Fruit fly (Drosophila melanogaster) whole organism, embryonic: Measurements from ENCODE around the gene Kua.

ENCODE experiments used
- Atf3 ChIP-seq: fragments of 200-800 bp; sonication (Bioruptor generic); optimal IDR thresholded peaks from 3 replicates; lab custom pipeline; 2016; ENCODE audit warnings: missing biosample characterization, missing genetic modification characterization
- CG11093 ChIP-seq: fragments of 200-800 bp; sonication (Bioruptor generic); IDR thresholded peaks from 3 replicates; pipeline ENCODE4 v1.3.6; 2022; ENCODE audit warnings: missing biosample characterization, missing genetic modification characterization
- CG11723 ChIP-seq: fragments of 200-800 bp; sonication (Bioruptor generic); optimal IDR thresholded peaks from 2 replicates; lab custom pipeline; 2017; ENCODE audit warnings: missing biosample characterization, mild to moderate bottlenecking, missing genetic modification characterization
- CG12155 ChIP-seq: fragments of 200-800 bp; sonication (Bioruptor generic); optimal IDR thresholded peaks from 3 replicates; lab custom pipeline; 2016; ENCODE audit warnings: missing biosample characterization, missing genetic modification characterization
- CG12659 ChIP-seq: fragments of 200-800 bp; sonication (Bioruptor generic); optimal IDR thresholded peaks from 3 replicates; lab custom pipeline; 2017; ENCODE audit warnings: mild to moderate bottlenecking, missing biosample characterization, missing genetic modification reagents, missing genetic modification characterization
- CG12769 ChIP-seq: fragments of 200-800 bp; sonication (Bioruptor generic); optimal IDR thresholded peaks from 2 replicates; lab custom pipeline; 2019; ENCODE audit warnings: missing biosample characterization, mild to moderate bottlenecking, missing genetic modification characterization, moderate library complexity
- CG13894 ChIP-seq: fragments of 200-800 bp; sonication (Bioruptor generic); optimal IDR thresholded peaks from 3 replicates; lab custom pipeline; 2018; ENCODE audit warnings: missing biosample characterization, mild to moderate bottlenecking, missing genetic modification characterization, moderate library complexity
- CG14667 ChIP-seq: fragments of 200-800 bp; sonication (Bioruptor generic); IDR thresholded peaks from 2 replicates; pipeline ENCODE4 v1.3.6; 2022; ENCODE audit warnings: missing biosample characterization, missing genetic modification characterization
- CG14860 ChIP-seq: fragments of 200-800 bp; sonication (Bioruptor generic); IDR thresholded peaks from 3 replicates; pipeline ENCODE4 v1.3.6; 2022; ENCODE audit warnings: missing biosample characterization, missing genetic modification characterization; ENCODE audit not compliant: partially characterized antibody
- CG1529 ChIP-seq: fragments of 200-800 bp; sonication (Bioruptor generic); optimal IDR thresholded peaks from 3 replicates; lab custom pipeline; 2018; ENCODE audit warnings: missing biosample characterization, missing genetic modification characterization
- CG15514 ChIP-seq: fragments of 200-800 bp; sonication (Bioruptor generic); optimal IDR thresholded peaks from 3 replicates; lab custom pipeline; 2017; ENCODE audit warnings: missing biosample characterization, missing genetic modification characterization, mild to moderate bottlenecking, moderate library complexity, missing genetic modification reagents
- CG16779 ChIP-seq: fragments of 200-800 bp; sonication (Bioruptor generic); IDR thresholded peaks from 2 replicates; pipeline ENCODE4 v1.3.6; 2022; ENCODE audit warnings: missing biosample characterization, missing genetic modification characterization
- CG17912 ChIP-seq: fragments of 200-800 bp; sonication (Bioruptor generic); optimal IDR thresholded peaks from 2 replicates; lab custom pipeline; 2018; ENCODE audit warnings: missing biosample characterization, mild to moderate bottlenecking, missing genetic modification characterization
- CG18599 ChIP-seq: fragments of 200-800 bp; sonication (Bioruptor generic); optimal IDR thresholded peaks from 3 replicates; lab custom pipeline; 2017; ENCODE audit warnings: missing biosample characterization, missing genetic modification characterization, mild to moderate bottlenecking, moderate library complexity, missing genetic modification reagents
- CG5180 ChIP-seq: fragments of 200-800 bp; sonication (Bioruptor generic); optimal IDR thresholded peaks from 3 replicates; lab custom pipeline; 2017; ENCODE audit warnings: missing biosample characterization, missing genetic modification characterization, mild to moderate bottlenecking, moderate library complexity, missing genetic modification reagents
- CG5953 ChIP-seq: fragments of 200-800 bp; sonication (Bioruptor generic); IDR thresholded peaks from 2 replicates; pipeline ENCODE4 v1.3.6; 2022; ENCODE audit warnings: missing biosample characterization, missing genetic modification characterization
- CG6272 ChIP-seq: fragments of 200-800 bp; sonication (Bioruptor generic); IDR thresholded peaks from 2 replicates; pipeline ENCODE4 v1.3.6; 2022; ENCODE audit warnings: missing biosample characterization, missing genetic modification characterization
- CG7786 ChIP-seq: fragments of 200-800 bp; sonication (Bioruptor generic); optimal IDR thresholded peaks from 2 replicates; lab custom pipeline; 2016; ENCODE audit warnings: missing biosample characterization, missing genetic modification characterization
- CG7839 ChIP-seq: fragments of 200-800 bp; sonication (Bioruptor generic); optimal IDR thresholded peaks from 3 replicates; lab custom pipeline; 2018; ENCODE audit warnings: missing biosample characterization, mild to moderate bottlenecking, missing genetic modification characterization, moderate library complexity
- CG8944 ChIP-seq: fragments of 200-800 bp; sonication (Bioruptor generic); optimal IDR thresholded peaks from 3 replicates; lab custom pipeline; 2016; ENCODE audit warnings: missing biosample characterization, missing genetic modification characterization
- CG9609 ChIP-seq: fragments of 200-800 bp; sonication (Bioruptor generic); optimal IDR thresholded peaks from 3 replicates; lab custom pipeline; 2016; ENCODE audit warnings: missing biosample characterization, missing genetic modification characterization
- CG9727 ChIP-seq: fragments of 200-800 bp; sonication (Bioruptor generic); optimal IDR thresholded peaks from 3 replicates; lab custom pipeline; 2017; ENCODE audit warnings: missing biosample characterization, mild to moderate bottlenecking, missing genetic modification characterization
- Dip2 ChIP-seq: fragments of 200-800 bp; sonication (Bioruptor generic); IDR thresholded peaks from 2 replicates; pipeline ENCODE4 v1.3.6; 2022; ENCODE audit warnings: missing biosample characterization, missing genetic modification characterization
- Dip3 ChIP-seq: fragments of 200-800 bp; sonication (Bioruptor generic); optimal IDR thresholded peaks from 3 replicates; lab custom pipeline; 2016; ENCODE audit warnings: missing biosample characterization, missing genetic modification characterization
- Hr3 ChIP-seq: fragments of 200-800 bp; sonication (Bioruptor generic); optimal IDR thresholded peaks from 3 replicates; lab custom pipeline; 2016; ENCODE audit warnings: missing biosample characterization, missing genetic modification characterization
- Hr51 ChIP-seq, 2 experiments: fragments of 200-800 bp; sonication (Bioruptor generic); optimal IDR thresholded peaks; 2 replicates in 1 of 2; 3 replicates in 1 of 2; lab custom pipeline; 2016 to 2018; ENCODE audit warnings: missing biosample characterization in 2 of 2, missing genetic modification characterization in 2 of 2, mild to moderate bottlenecking in 1 of 2, moderate library complexity in 1 of 2
- Jarid2 ChIP-seq: fragments of 200-800 bp; sonication (Bioruptor generic); optimal IDR thresholded peaks from 3 replicates; lab custom pipeline; 2017; ENCODE audit warnings: mild to moderate bottlenecking, missing biosample characterization, missing genetic modification reagents, missing genetic modification characterization
- NfI ChIP-seq: fragments of 200-800 bp; sonication (Bioruptor generic); optimal IDR thresholded peaks from 3 replicates; lab custom pipeline; 2018; ENCODE audit warnings: missing biosample characterization, mild to moderate bottlenecking, missing genetic modification characterization, moderate library complexity
- Side ChIP-seq: fragments of 200-800 bp; sonication (Bioruptor generic); optimal IDR thresholded peaks from 2 replicates; lab custom pipeline; 2016; ENCODE audit warnings: missing biosample characterization, missing genetic modification characterization
- ase ChIP-seq: fragments of 200-800 bp; sonication (Bioruptor generic); IDR thresholded peaks from 3 replicates; pipeline ENCODE4 v1.3.6; 2022; ENCODE audit warnings: missing biosample characterization, missing genetic modification characterization
- cato ChIP-seq: fragments of 200-800 bp; sonication (Bioruptor generic); optimal IDR thresholded peaks from 2 replicates; lab custom pipeline; 2016; ENCODE audit warnings: missing biosample characterization, missing genetic modification characterization, borderline replicate concordance
- croc ChIP-seq: fragments of 200-800 bp; sonication (Bioruptor generic); conservative IDR thresholded peaks from 3 replicates; pipeline ENCODE4 v1.3.6; 2022; ENCODE audit warnings: missing biosample characterization, missing genetic modification characterization
- dati ChIP-seq: fragments of 200-800 bp; sonication (Bioruptor generic); IDR thresholded peaks from 2 replicates; pipeline ENCODE4 v1.3.6; 2022; ENCODE audit warnings: missing biosample characterization, missing genetic modification characterization
- dmrt11E ChIP-seq: fragments of 200-800 bp; sonication (Bioruptor generic); optimal IDR thresholded peaks from 3 replicates; lab custom pipeline; 2018; ENCODE audit warnings: missing biosample characterization, mild to moderate bottlenecking, missing genetic modification characterization, moderate library complexity
- ems ChIP-seq: fragments of 200-800 bp; sonication (Bioruptor generic); optimal IDR thresholded peaks from 3 replicates; lab custom pipeline; 2016; ENCODE audit warnings: missing biosample characterization, missing genetic modification characterization
- esg ChIP-seq: fragments of 200-800 bp; sonication (Bioruptor generic); conservative IDR thresholded peaks from 2 replicates; pipeline ENCODE4 v1.3.6; 2022; ENCODE audit warnings: missing biosample characterization, missing genetic modification characterization
- ftz-f1 ChIP-seq: fragments of 200-800 bp; sonication (Bioruptor generic); optimal IDR thresholded peaks from 2 replicates; lab custom pipeline; 2016; ENCODE audit warnings: missing biosample characterization, missing genetic modification characterization
- her ChIP-seq: fragments of 200-800 bp; sonication (Bioruptor generic); optimal IDR thresholded peaks from 2 replicates; lab custom pipeline; 2016; ENCODE audit warnings: missing biosample characterization, missing genetic modification characterization
- kni ChIP-seq: fragments of 200-800 bp; sonication (Bioruptor generic); optimal IDR thresholded peaks from 3 replicates; lab custom pipeline; 2017; ENCODE audit warnings: mild to moderate bottlenecking, missing biosample characterization, missing genetic modification reagents, missing genetic modification characterization
- lov ChIP-seq, 2 experiments: fragments of 200-800 bp in 1 of 2; fragments of >200 bp in 1 of 2; sonication (Bioruptor generic) in 1 of 2; IDR thresholded peaks in 1 of 2; optimal IDR thresholded peaks in 1 of 2; 2 replicates in 1 of 2; 3 replicates in 1 of 2; pipeline versions ENCODE4 v1.3.6 to Lab custom; 2017 to 2022; ENCODE audit warnings: missing biosample characterization in 1 of 2, missing genetic modification characterization in 1 of 2
- nom ChIP-seq: fragments of 200-800 bp; sonication (Bioruptor generic); optimal IDR thresholded peaks from 2 replicates; lab custom pipeline; 2017; ENCODE audit warnings: missing biosample characterization, missing genetic modification characterization, mild to moderate bottlenecking, moderate library complexity, missing genetic modification reagents
- org-1 ChIP-seq: fragments of 200-800 bp; sonication (Bioruptor generic); optimal IDR thresholded peaks from 2 replicates; lab custom pipeline; 2017; ENCODE audit warnings: missing biosample characterization, missing genetic modification characterization
- psq ChIP-seq: fragments of 200-800 bp; sonication (Bioruptor generic); optimal IDR thresholded peaks from 2 replicates; lab custom pipeline; 2017; ENCODE audit warnings: missing biosample characterization, missing genetic modification characterization
- sim ChIP-seq: fragments of 200-800 bp; sonication (Bioruptor generic); IDR thresholded peaks from 2 replicates; pipeline ENCODE4 v1.3.6; 2022; ENCODE audit warnings: missing biosample characterization, missing genetic modification characterization
- slbo ChIP-seq: fragments of 200-800 bp; sonication (Bioruptor generic); IDR thresholded peaks from 2 replicates; pipeline ENCODE4 v1.3.6; 2022; ENCODE audit warnings: missing biosample characterization, missing genetic modification characterization
- sob ChIP-seq: fragments of 200-800 bp; sonication (Bioruptor generic); IDR thresholded peaks from 2 replicates; pipeline ENCODE4 v1.3.6; 2022; ENCODE audit warnings: missing biosample characterization, missing genetic modification characterization
- tin ChIP-seq: fragments of 200-800 bp; sonication (Bioruptor generic); optimal IDR thresholded peaks from 3 replicates; lab custom pipeline; 2016; ENCODE audit warnings: missing biosample characterization, missing genetic modification characterization
- tna ChIP-seq: fragments of 200-800 bp; sonication (Bioruptor generic); IDR thresholded peaks from 2 replicates; pipeline ENCODE4 v1.3.6; 2022; ENCODE audit warnings: missing biosample characterization, missing genetic modification characterization; ENCODE audit not compliant: partially characterized antibody
- zfh1 ChIP-seq: fragments of 200-800 bp; sonication (Bioruptor generic); IDR thresholded peaks from 3 replicates; pipeline ENCODE4 v1.3.6; 2022; ENCODE audit warnings: missing biosample characterization, missing genetic modification characterization

The Kua gene

dm6 chr2L:20061018-20061657 lies 36.2 kb upstream of the Kua start, which contains the start of the genes barr and lok (continued):
- TF ChIP-seq Jarid2 (GFP tag; lab: Kevin White, UChicago) (no peak), tin (GFP tag; lab: Kevin White, UChicago) (peak; percentile 53), NfI (GFP tag; lab: Kevin White, UChicago) (no peak), CG15514 (GFP tag; lab: Kevin White, UChicago) (peak; percentile 16), CG12155 (GFP tag; lab: Kevin White, UChicago) (peak; percentile 47), zfh1 (GFP tag; lab: Robert Waterston, UW) (peak; percentile 28; the same call in 1 of the 3 replicates), Hr51 (GFP tag; optimal IDR thresholded peaks at IDR 0.05; lab: Kevin White, UChicago) (peak in 1 of 2 experiments; percentile 57), Atf3 (GFP tag; lab: Kevin White, UChicago) (peak; percentile 44), CG8944 (GFP tag; lab: Kevin White, UChicago) (peak; percentile 39), dati (GFP tag; lab: Robert Waterston, UW) (no peak), CG14860 (GFP tag; lab: Robert Waterston, UW) (no peak), CG13894 (tag; lab: Kevin White, UChicago) (no peak), CG12659 (GFP tag; lab: Kevin White, UChicago) (peak; percentile 56), CG5953 (GFP tag; lab: Robert Waterston, UW) (no peak), Dip2 (GFP tag; lab: Robert Waterston, UW) (no peak), ase (GFP tag; lab: Robert Waterston, UW) (no peak), esg (GFP tag; lab: Robert Waterston, UW) (0 out of 2 replicates have a peak, but pooled peaks have one; percentile 17), slbo (peak; percentile 46; the same call in 1 of the 2 replicates), kni (GFP tag; lab: Kevin White, UChicago) (no peak), nom (GFP tag; lab: Kevin White, UChicago) (no peak), CG9727 (peak; percentile 69), CG17912 (GFP tag; lab: Kevin White, UChicago) (no peak), cato (GFP tag; lab: Kevin White, UChicago) (peak; percentile 16), CG6272 (GFP tag; lab: Robert Waterston, UW) (no peak), sim (no peak), ems (peak; percentile 18), lov (optimal IDR thresholded peaks at IDR 0.05; lab: Kevin White, UChicago) (no peak), lov (GFP tag; IDR thresholded peaks at IDR 0.05; lab: Robert Waterston, UW) (no peak), CG5180 (GFP tag; lab: Kevin White, UChicago) (no peak), CG11723 (peak; percentile 23), Side (GFP tag; lab: Kevin White, UChicago) (peak; percentile 2), CG16779 (GFP tag; lab: Robert Waterston, UW) (no peak), CG12769 (tag; lab: Kevin White, UChicago) (no peak), CG7786 (GFP tag; lab: Kevin White, UChicago) (peak; percentile 40), CG7839 (tag; lab: Kevin White, UChicago) (peak; percentile 63), CG11093 (GFP tag; lab: Robert Waterston, UW) (peak; percentile 54; the same call in 2 of the 3 replicates), ftz-f1 (GFP tag; lab: Kevin White, UChicago) (no peak), tna (no peak), sob (GFP tag; lab: Robert Waterston, UW) (peak; percentile 38; the same call in 1 of the 2 replicates), CG1529 (GFP tag; lab: Kevin White, UChicago) (no peak), croc (GFP tag; lab: Robert Waterston, UW) (peak; percentile 28; the same call in 2 of the 3 replicates), her (GFP tag; lab: Kevin White, UChicago) (no peak), Hr3 (GFP tag; lab: Kevin White, UChicago) (peak; percentile 66), org-1 (GFP tag; lab: Kevin White, UChicago) (no peak), CG18599 (no peak), CG14667 (GFP tag; lab: Robert Waterston, UW) (no peak), psq (GFP tag; lab: Kevin White, UChicago) (peak; percentile 44), CG9609 (GFP tag; lab: Kevin White, UChicago) (peak; percentile 30), dmrt11E (tag; lab: Kevin White, UChicago) (peak; percentile 63), Dip3 (peak; percentile 20)
